Worm (Caenorhabditis elegans): ENCODE data around the gene Y11D7A.8.

DNA sequence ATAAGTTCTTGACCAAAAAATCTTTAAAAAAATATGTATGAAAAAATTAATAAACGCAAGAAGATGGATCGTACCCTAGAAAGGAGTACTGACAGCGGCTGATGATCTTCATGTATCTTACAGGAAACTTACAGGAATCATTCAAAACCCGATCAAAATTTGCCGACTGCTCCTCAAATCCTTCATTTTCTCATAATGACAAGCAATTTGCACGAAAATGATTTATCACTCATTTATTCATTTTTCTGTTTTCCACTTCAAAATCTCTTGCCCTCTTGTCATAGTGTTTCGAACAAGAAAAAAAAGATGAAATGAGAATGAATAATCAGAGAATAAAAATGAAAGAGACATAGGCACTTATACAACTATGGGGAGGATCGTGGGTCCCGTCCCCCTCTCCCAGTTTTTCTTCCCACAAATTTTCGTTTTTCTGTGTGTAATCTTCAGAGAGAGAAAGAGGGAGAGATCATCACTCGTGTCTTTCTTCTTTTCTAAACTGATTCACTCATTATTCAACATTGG is 22.9 kb downstream of the Y11D7A.8 start, which contains the start of gene nmy-3:
- TF ChIP-seq him-1 (tag; optimal IDR thresholded peaks at IDR 0.05), result no peak
- no peak for TF ChIP-seq W03F9.2 (tag; optimal IDR thresholded peaks at IDR 0.05)
- TF ChIP-seq dao-5 (tag; optimal IDR thresholded peaks at IDR 0.05), result no peak

Measured in whole organism, L4/young adult.